Worm (Caenorhabditis elegans) whole organism, early embryonic: ENCODE data around the gene cey-1.

Source experiments
- F13C5.2 ChIP-seq: sonication (generic microtip); optimal IDR thresholded peaks from 2 replicates; lab custom pipeline; 2017; ENCODE audit warnings: mild to moderate bottlenecking, missing genetic modification characterization, inconsistent platforms, missing compliant biosample characterization
- ama-1 ChIP-seq: fragments of 150-350 bp; optimal IDR thresholded peaks from 2 replicates; lab custom pipeline; 2014
- ceh-36 ChIP-seq: sonication (generic microtip); optimal IDR thresholded peaks from 2 replicates; lab custom pipeline; 2016; ENCODE audit warnings: missing genetic modification characterization, inconsistent platforms, missing compliant biosample characterization
- ets-7 ChIP-seq: sonication (generic microtip); optimal IDR thresholded peaks from 2 replicates; lab custom pipeline; 2016; ENCODE audit warnings: missing genotype, missing genetic modification characterization, missing compliant biosample characterization
- hmg-4 ChIP-seq: fragments of 200-800 bp; sonication (Bioruptor generic); optimal IDR thresholded peaks from 2 replicates; lab custom pipeline; 2018; ENCODE audit warnings: mild to moderate bottlenecking, missing genetic modification characterization, missing compliant biosample characterization
- sea-1 ChIP-seq: fragments of 200-800 bp; sonication (Bioruptor generic); conservative IDR thresholded peaks from 2 replicates; pipeline ENCODE4 v1.3.6; 2022; ENCODE audit warnings: missing genetic modification characterization, missing compliant biosample characterization

DNA sequence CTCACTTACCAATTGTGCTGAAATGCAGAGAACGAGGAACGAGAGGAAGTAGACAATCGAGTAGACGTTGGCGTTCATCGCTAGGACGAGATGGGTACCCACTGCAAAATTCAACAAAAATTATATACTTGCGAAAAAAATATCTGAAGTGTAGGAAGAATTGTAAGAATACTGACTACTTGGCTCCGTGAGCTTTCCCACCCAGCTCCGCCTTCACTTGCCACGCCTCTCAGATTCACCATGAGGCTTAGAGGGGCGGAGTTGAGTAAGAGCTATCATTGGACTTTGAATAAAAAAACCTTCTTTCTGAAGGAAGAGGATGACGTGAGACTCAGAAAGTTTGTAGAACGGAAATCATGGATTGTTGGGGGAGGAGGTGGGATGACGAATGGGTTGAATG, 10.7 kb downstream of the cey-1 start, which contains the start of gene nlp-18:
- TF ChIP-seq F13C5.2 (tag; lab: Kevin White, UChicago), result no peak
- TF ChIP-seq ceh-36 (tag; lab: Kevin White, UChicago), result no peak
- TF ChIP-seq hmg-4 (GFP tag; lab: Kevin White, UChicago), result no peak
- TF ChIP-seq ets-7, result no peak
- no peak for TF ChIP-seq ama-1 (lab: Kevin White, UChicago)
- TF ChIP-seq sea-1, result no peak
